Fruit fly (Drosophila melanogaster) Kc167 (cell line): ENCODE measurements around the gene CapaR.

Source experiments
- Myc ChIP-seq: fragments of >200 bp; optimal IDR thresholded peaks from 2 replicates; lab custom pipeline; 2017; ENCODE audit warnings: missing external identifiers
- Sin3A ChIP-seq: fragments of >200 bp; optimal IDR thresholded peaks from 2 replicates; lab custom pipeline; 2018; ENCODE audit warnings: missing external identifiers
- h ChIP-seq: fragments of >200 bp; optimal IDR thresholded peaks from 3 replicates; lab custom pipeline; 2018; ENCODE audit warnings: missing external identifiers
- insv ChIP-seq: fragments of >200 bp; optimal IDR thresholded peaks from 3 replicates; lab custom pipeline; 2018; ENCODE audit warnings: missing external identifiers
- psq ChIP-seq: fragments of >200 bp; optimal IDR thresholded peaks from 2 replicates; lab custom pipeline; 2017; ENCODE audit warnings: missing external identifiers
- ttk ChIP-seq: sonication (Bioruptor generic); optimal IDR thresholded peaks from 2 replicates; lab custom pipeline; 2017; ENCODE audit warnings: missing external identifiers

CapaR gene

DNA sequence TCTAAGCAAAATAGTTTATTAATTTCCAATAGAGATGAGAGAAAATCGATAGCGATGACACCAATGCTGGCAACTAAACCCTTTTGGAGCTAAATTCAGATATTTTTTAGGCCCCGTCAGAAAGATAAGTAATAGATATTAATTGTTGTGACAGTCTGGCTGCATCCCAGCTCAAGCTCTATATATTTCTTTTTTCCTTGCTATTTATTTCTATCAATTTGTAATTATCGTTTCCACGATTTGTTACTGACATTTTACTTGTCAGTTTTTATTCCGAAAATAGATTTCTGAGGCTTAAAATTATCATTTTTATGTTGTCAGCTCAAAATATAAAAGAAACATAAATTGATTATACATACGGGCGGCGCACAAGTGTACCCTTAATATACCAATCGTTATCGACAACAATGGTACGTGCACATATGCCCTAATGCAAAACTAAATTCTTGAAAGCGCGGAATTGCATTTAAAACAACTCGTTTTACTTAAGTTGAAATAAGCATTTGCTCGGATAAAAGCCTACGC, 6.9 kb upstream of the CapaR start, which contains the start of the genes CRIF and SMC5:
CRIF (minus strand) TSS at position 51 of the 525 bp plus-strand sequence.
SMC5 (plus strand) TSS at position 329 of the 525 bp plus-strand sequence.
- TF ChIP-seq h, result no peak
- no peak for TF ChIP-seq ttk (lab: Kevin White, UChicago)
- TF ChIP-seq Sin3A, result no peak
- no peak for TF ChIP-seq Myc (lab: Kevin White, UChicago)
- TF ChIP-seq insv (lab: Kevin White, UChicago), result no peak

DNA sequence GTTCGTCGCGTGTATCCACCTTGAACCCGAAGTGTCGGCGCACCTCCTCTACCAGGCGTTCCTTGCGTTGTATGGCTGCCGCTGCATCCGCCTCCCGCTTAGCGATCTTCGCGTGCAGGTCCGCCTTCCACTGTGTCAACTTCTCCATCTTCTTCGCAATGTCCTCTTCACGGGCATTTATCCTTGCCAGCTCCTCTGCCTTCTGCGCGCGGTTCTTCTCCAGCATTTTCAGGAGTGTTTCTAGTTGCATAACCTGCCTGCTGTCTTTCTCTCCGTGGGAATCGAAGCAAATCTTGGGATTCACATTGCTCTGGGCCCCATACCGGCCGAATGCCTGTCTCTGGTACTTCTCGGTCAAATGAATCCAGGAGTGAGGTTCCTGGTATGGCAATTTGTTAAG, 6.3 kb upstream of the CapaR start:
- no peak for TF ChIP-seq Sin3A
- no peak for TF ChIP-seq insv (lab: Kevin White, UChicago)
- TF ChIP-seq psq, result no peak
- TF ChIP-seq h, result no peak
- no peak for TF ChIP-seq ttk (lab: Kevin White, UChicago)
- TF ChIP-seq Myc (lab: Kevin White, UChicago), result no peak

DNA sequence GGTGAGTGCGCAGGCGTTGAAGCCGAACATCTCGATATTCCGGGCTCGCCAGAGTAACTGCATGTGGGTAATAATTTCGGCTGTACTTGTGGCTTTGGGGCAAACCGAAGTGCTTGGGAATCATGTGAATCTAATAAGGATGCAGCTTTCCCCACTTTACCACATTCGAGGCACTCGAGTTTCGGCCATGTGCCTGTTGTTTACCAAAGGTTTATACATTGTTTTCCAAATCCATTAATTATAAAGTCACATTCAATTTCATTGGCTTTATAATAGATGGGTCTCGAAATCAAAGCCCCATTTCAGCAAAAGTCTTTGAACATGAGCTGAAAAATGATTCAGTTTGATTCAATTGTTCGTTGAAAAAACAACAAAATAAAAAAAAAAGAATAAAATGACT, 3.1 kb upstream of the CapaR start, which contains the start of gene CG7634:
CG7634 (plus strand) TSS at position 301 of the 400 bp plus-strand sequence.
- TF ChIP-seq ttk (lab: Kevin White, UChicago), result no peak
- TF ChIP-seq h, result no peak
- no peak for TF ChIP-seq psq
- no peak for TF ChIP-seq insv (lab: Kevin White, UChicago)
- TF ChIP-seq Myc (lab: Kevin White, UChicago), result no peak
- TF ChIP-seq Sin3A, result no peak

- TF ChIP-seq Sin3A, result no peak
- no peak for TF ChIP-seq h
- no peak for TF ChIP-seq Myc (lab: Kevin White, UChicago)
Observed at dm6 chr3L:21558176-21558871, 3.7 kb downstream of the CapaR start, which contains the start of gene CG7173. CG7173 (minus strand) TSS chr3L:21558226.

DNA sequence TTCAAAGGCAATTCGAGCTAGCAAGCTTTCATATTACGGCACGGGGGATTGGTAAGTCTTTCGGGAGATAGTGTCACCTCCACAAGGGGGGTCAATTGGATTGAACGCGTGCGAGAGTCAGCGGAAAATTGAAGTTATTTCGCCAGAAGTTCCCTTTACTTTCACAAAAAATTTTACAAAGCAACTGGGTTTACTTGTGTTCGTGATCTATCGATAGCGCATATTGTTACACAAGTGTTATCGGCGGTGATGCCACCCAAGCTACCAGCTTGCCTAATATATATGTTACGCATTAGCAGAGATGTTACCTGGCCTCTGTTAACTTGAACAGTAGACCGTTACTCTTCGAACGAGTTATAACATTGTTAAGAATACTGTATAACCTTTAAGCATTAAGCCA, 7.2 kb downstream of the CapaR start, which contains the start of gene Wnk:
Wnk (minus strand) TSS at position 177 of the 400 bp plus-strand sequence.
- no peak for TF ChIP-seq Myc (lab: Kevin White, UChicago)
- no peak for TF ChIP-seq ttk (lab: Kevin White, UChicago)
- TF ChIP-seq h, result no peak
- no peak for TF ChIP-seq psq
- TF ChIP-seq insv (lab: Kevin White, UChicago), result no peak
- no peak for TF ChIP-seq Sin3A

DNA sequence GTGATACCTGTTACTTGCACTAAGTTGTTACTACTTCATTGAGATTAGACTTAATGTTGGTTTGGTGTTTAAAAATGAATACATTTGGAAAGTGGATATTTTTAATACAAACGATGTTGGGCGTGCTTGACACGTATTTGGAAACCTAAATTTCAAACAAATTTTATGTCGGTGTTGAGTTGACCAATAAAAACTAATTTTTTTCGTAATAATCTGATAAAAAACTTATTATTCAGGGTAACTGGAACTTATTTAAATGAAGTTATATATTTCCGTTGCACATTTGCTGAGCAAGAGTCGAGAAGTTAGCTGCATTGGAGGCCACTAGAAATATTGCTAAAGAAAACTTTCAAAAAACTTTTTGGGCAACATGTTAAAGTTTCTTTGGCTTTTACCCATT, 19.9 kb downstream of the CapaR start, which contains the start of gene CG33290:
CG33290 (plus strand) TSS at position 301 of the 400 bp plus-strand sequence.
- TF ChIP-seq ttk (lab: Kevin White, UChicago), result no peak
- TF ChIP-seq psq, result no peak
- TF ChIP-seq Sin3A, result no peak
- no peak for TF ChIP-seq Myc (lab: Kevin White, UChicago)
- TF ChIP-seq insv (lab: Kevin White, UChicago), result no peak
- no peak for TF ChIP-seq h

DNA sequence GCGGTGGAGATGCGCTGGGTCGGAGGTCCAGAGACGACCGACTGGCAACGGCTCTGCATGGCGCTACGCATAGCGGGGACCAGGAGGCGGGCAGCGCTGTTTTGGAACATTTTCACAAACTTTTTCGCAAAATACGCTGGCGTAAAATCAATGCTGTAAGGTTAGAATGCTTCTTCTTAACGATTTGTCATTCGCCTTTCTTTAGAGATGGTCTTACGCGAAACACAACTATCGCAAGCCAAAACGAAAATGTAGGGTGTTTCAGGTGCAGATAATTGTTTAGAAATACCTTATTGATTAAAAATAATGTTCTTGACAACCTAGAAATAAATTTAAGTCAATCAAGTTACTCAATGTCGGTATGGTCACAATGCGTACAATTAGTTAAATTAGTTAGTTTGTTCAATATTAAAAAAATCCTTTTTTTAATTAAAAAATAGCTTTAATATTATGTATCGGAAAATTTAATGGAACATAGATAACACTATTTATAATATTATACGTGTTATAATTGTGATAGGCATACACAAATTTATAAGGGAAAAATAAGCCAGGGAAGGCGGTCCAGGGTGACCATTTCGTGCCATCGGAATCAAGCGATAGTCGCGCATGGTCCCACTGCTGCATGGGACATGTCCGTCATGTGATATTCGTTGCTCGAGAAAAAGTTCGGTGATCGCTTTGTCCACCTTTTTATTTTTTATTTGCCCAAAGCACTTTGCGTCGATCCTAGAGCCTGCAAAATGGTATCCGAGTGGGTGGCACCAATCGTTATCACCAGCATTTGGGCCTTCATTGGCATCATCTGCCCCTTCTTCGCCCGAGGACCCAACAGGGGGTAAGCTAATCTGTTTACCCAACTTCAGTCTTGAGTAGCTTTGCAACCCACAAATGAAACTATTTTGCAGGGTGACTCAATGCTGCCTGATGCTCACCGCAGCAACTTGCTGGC, 22.5 kb downstream of the CapaR start, which contains the start of the genes COX8 and VhaM9.7-b:
COX8 (minus strand) TSS at position 203 of the 952 bp plus-strand sequence.
VhaM9.7-b (plus strand) TSS at position 618 of the 952 bp plus-strand sequence.
- TF ChIP-seq insv (lab: Kevin White, UChicago), result no peak
- TF ChIP-seq ttk (lab: Kevin White, UChicago), result no peak
- no peak for TF ChIP-seq Sin3A
- no peak for TF ChIP-seq psq
- TF ChIP-seq Myc (lab: Kevin White, UChicago), result no peak
- TF ChIP-seq h, result no peak

DNA sequence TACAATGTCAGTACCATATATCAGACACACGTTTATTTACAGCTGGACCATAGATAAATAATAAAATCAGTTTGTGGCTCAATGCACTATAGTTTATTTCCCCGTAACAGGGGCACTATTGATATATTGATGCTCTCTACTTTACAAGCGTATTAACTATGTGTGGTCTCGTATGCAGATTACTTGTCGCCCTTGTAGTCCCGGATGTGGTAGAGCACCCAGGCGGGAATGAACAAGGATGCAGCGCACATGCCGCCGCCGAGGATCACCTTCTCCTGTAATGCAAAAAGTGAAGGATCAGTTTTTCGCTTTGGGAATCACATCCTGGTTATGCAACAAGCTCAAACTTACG, 23.1 kb downstream of the CapaR start:
- TF ChIP-seq ttk (lab: Kevin White, UChicago) (no peak), h (no peak), Myc (lab: Kevin White, UChicago) (no peak), Sin3A (no peak), insv (lab: Kevin White, UChicago) (no peak), psq (no peak)

DNA sequence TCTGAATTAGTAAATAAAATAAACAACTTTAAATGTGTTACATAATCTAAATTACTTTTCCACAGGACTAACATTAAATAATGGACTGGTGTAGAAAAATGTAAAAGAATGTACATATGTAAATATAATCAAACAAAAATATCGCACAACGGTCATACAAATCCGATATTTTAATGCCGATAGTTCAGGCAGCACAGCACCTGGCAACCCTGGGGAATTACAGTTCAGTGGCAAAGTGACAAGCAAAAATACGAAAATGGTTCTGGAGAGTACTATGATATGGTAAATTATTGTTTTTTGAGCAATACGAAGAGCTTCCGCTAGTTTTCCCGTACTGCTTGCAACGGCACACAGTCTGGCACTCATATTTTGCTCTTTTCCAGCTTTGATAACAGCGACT, 25.1 kb downstream of the CapaR start, which contains the start of gene Rpn10:
Rpn10 (plus strand) TSS at position 144 of the 400 bp plus-strand sequence.
- no peak for TF ChIP-seq Myc (lab: Kevin White, UChicago)
- no peak for TF ChIP-seq h
- no peak for TF ChIP-seq Sin3A
- TF ChIP-seq psq, result no peak
- TF ChIP-seq ttk (lab: Kevin White, UChicago), result no peak
- TF ChIP-seq insv (lab: Kevin White, UChicago), result no peak

DNA sequence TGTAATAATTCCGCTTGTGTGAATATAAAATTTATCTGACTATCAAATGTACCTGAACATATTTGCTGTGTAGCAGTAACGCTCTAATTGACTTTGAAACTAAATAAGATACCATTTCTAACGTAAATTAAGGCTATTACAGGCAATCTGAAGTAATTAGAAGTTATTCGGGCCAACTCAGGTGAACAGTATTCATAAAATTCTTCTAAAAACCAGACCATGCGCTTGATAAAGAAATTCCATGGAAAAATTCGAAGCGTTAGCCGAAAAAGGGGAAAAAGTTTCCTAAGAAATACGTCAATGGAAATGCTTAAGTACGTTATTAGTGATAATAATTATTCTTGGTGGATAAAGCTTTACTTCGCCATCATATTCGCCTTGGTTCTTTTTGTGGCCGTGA, 27.6 kb downstream of the CapaR start, which contains the start of gene ppk5:
ppk5 (plus strand) TSS at position 301 of the 400 bp plus-strand sequence.
- TF ChIP-seq insv (lab: Kevin White, UChicago) (no peak), Myc (lab: Kevin White, UChicago) (no peak), ttk (lab: Kevin White, UChicago) (no peak), Sin3A (no peak), psq (no peak), h (no peak)

DNA sequence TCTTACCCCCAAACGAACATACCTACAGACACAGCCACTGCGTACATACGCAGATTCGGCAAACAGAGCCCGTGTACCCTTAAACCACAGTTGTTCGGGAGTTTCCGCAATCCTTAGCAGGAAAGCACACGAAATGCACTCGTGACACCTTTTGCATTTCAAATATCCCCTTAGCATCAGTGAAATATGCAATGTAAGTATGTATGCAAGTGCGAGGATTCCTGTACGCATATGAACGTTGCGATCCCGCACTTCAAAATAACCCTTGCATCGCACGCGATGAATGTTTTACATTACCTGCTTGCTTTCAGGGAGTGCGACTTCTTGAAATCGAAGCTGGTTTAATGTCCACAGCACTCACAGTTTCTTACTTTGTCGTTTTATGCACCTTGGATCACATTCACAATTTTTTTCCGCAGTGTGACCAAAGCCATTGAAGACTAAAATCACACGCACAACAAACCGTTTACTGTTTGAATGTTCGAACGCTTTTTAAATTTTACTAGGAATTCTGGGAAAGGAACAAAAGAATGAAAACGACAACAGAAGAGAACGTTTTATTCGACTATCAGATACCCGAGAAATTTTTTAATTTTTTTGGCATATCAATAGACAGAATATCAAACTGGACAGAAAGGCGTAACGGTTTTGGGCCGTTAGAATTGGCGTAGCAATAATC, 28.6 kb downstream of the CapaR start, which contains the start of gene Mkrn1:
Mkrn1 (minus strand) TSS at position 444 of the 679 bp plus-strand sequence.
- TF ChIP-seq ttk (lab: Kevin White, UChicago) (no peak), Sin3A (no peak)
